Worm (Caenorhabditis elegans) whole organism, young adult: ENCODE measurements around the gene tex-2.

Source experiments
- B0019.2 ChIP-seq: fragments of 200-800 bp; sonication (Bioruptor generic); conservative IDR thresholded peaks from 2 replicates; pipeline ENCODE4 v1.3.6; 2022; ENCODE audit warnings: missing genetic modification reagents, missing genetic modification characterization, missing compliant biosample characterization
- B0336.3 ChIP-seq: fragments of 200-800 bp; sonication (Bioruptor generic); IDR thresholded peaks from 2 replicates; pipeline ENCODE4 v1.3.6; 2022; ENCODE audit warnings: missing genetic modification characterization, missing compliant biosample characterization
- C17E4.6 ChIP-seq: fragments of 200-800 bp; sonication (Bioruptor generic); IDR thresholded peaks from 2 replicates; pipeline ENCODE4 v1.3.6; 2022; ENCODE audit warnings: missing genetic modification reagents, missing genetic modification characterization, missing compliant biosample characterization
- F22D6.2 ChIP-seq: sonication (generic microtip); optimal IDR thresholded peaks from 2 replicates; lab custom pipeline; 2016; ENCODE audit warnings: mild to moderate bottlenecking, missing genetic modification characterization, missing compliant biosample characterization
- T26A5.8 ChIP-seq: sonication (generic microtip); optimal IDR thresholded peaks from 2 replicates; lab custom pipeline; 2016; ENCODE audit warnings: missing genetic modification characterization, missing compliant biosample characterization
- Y53G8AR.9 ChIP-seq: fragments of 200-800 bp; sonication (Bioruptor generic); conservative IDR thresholded peaks from 2 replicates; pipeline ENCODE4 v1.3.6; 2022; ENCODE audit warnings: missing genetic modification reagents, missing genetic modification characterization, missing compliant biosample characterization
- Y56A3A.18 ChIP-seq: fragments of 200-800 bp; sonication (Bioruptor generic); IDR thresholded peaks from 2 replicates; pipeline ENCODE4 v1.3.6; 2022; ENCODE audit warnings: missing genetic modification reagents, missing genetic modification characterization, missing compliant biosample characterization
- Y67H2A.10 ChIP-seq: fragments of 200-800 bp; sonication (Bioruptor generic); conservative IDR thresholded peaks from 2 replicates; pipeline ENCODE4 v1.3.6; 2022; ENCODE audit warnings: missing genetic modification reagents, missing genetic modification characterization, missing compliant biosample characterization
- athp-1 ChIP-seq: sonication (generic microtip); optimal IDR thresholded peaks from 2 replicates; lab custom pipeline; 2017; ENCODE audit warnings: mild to moderate bottlenecking, missing genetic modification characterization, missing compliant biosample characterization
- attf-5 ChIP-seq: fragments of 200-800 bp; sonication (Bioruptor generic); optimal IDR thresholded peaks from 2 replicates; lab custom pipeline; 2018; ENCODE audit warnings: mild to moderate bottlenecking, missing genetic modification characterization, missing compliant biosample characterization
- ccch-3 ChIP-seq: fragments of 200-800 bp; sonication (Bioruptor generic); optimal IDR thresholded peaks from 2 replicates; lab custom pipeline; 2018; ENCODE audit warnings: mild to moderate bottlenecking, missing genetic modification characterization, missing compliant biosample characterization
- ceh-27 ChIP-seq: fragments of 200-800 bp; sonication (Bioruptor generic); optimal IDR thresholded peaks from 2 replicates; lab custom pipeline; 2018; ENCODE audit warnings: mild to moderate bottlenecking, missing genetic modification characterization, moderate library complexity, missing compliant biosample characterization
- ceh-58 ChIP-seq: fragments of 200-800 bp; sonication (Bioruptor generic); IDR thresholded peaks from 2 replicates; pipeline ENCODE4 v1.3.6; 2022; ENCODE audit warnings: missing genetic modification characterization, missing compliant biosample characterization
- dox-1 ChIP-seq: fragments of 200-800 bp; sonication (Bioruptor generic); IDR thresholded peaks from 2 replicates; pipeline ENCODE4 v1.3.6; 2022; ENCODE audit warnings: missing genetic modification reagents, missing genetic modification characterization, missing compliant biosample characterization
- dpl-1 ChIP-seq: fragments of 150-350 bp; optimal IDR thresholded peaks from 2 replicates; lab custom pipeline; 2014; ENCODE audit warnings: missing biosample characterization, missing genetic modification reagents, missing genetic modification characterization
- egrh-3 ChIP-seq: fragments of 200-800 bp; sonication (Bioruptor generic); IDR thresholded peaks from 2 replicates; pipeline ENCODE4 v1.3.6; 2022; ENCODE audit warnings: missing genetic modification reagents, missing genetic modification characterization, missing compliant biosample characterization
- ets-4 ChIP-seq: fragments of 200-800 bp; sonication (Bioruptor generic); optimal IDR thresholded peaks from 2 replicates; lab custom pipeline; 2018; ENCODE audit warnings: mild to moderate bottlenecking, missing genetic modification characterization, missing compliant biosample characterization
- fkh-3 ChIP-seq: sonication (generic microtip); optimal IDR thresholded peaks from 2 replicates; lab custom pipeline; 2016; ENCODE audit warnings: mild to moderate bottlenecking, missing genetic modification characterization, missing compliant biosample characterization
- him-1 ChIP-seq: sonication (generic microtip); optimal IDR thresholded peaks from 2 replicates; lab custom pipeline; 2016; ENCODE audit warnings: missing genotype, missing genetic modification reagents, missing genetic modification characterization, missing compliant biosample characterization
- hlh-12 ChIP-seq: sonication (generic microtip); optimal IDR thresholded peaks from 2 replicates; lab custom pipeline; 2016; ENCODE audit warnings: missing genetic modification characterization, missing compliant biosample characterization
- hmg-1.2 ChIP-seq: fragments of 200-800 bp; sonication (Bioruptor generic); IDR thresholded peaks from 2 replicates; pipeline ENCODE4 v1.3.6; 2022; ENCODE audit warnings: missing genetic modification reagents, missing genetic modification characterization, missing compliant biosample characterization
- hsf-1 ChIP-seq: fragments of 200-800 bp; sonication (Bioruptor generic); IDR thresholded peaks from 2 replicates; pipeline ENCODE4 v1.3.6; 2022; ENCODE audit warnings: missing genetic modification reagents, missing genetic modification characterization, missing compliant biosample characterization
- let-526 ChIP-seq: fragments of 200-800 bp; sonication (Bioruptor generic); IDR thresholded peaks from 2 replicates; pipeline ENCODE4 v1.3.6; 2022; ENCODE audit warnings: missing genetic modification reagents, missing genetic modification characterization, missing compliant biosample characterization
- lin-26 ChIP-seq: fragments of 200-800 bp; sonication (Bioruptor generic); IDR thresholded peaks from 2 replicates; pipeline ENCODE4 v1.3.6; 2022; ENCODE audit warnings: missing genetic modification reagents, missing genetic modification characterization, missing compliant biosample characterization
- lin-35 ChIP-seq, 3 experiments: fragments of 150-350 bp in 2 of 3; sonication (generic microtip) in 1 of 3; optimal IDR thresholded peaks; 2 replicates each; lab custom pipeline; 2014 to 2018; ENCODE audit warnings: missing biosample characterization in 3 of 3, missing genetic modification characterization in 3 of 3, missing genetic modification reagents in 3 of 3
- lir-1 ChIP-seq: fragments of 200-800 bp; sonication (Bioruptor generic); conservative IDR thresholded peaks from 2 replicates; pipeline ENCODE4 v1.3.6; 2022; ENCODE audit warnings: missing genetic modification reagents, missing genetic modification characterization, missing compliant biosample characterization
- madf-8 ChIP-seq: fragments of 200-800 bp; sonication (Bioruptor generic); conservative IDR thresholded peaks from 2 replicates; pipeline ENCODE4 v1.3.6; 2022; ENCODE audit warnings: missing genetic modification reagents, missing genetic modification characterization, missing compliant biosample characterization
- nfyb-1 ChIP-seq: fragments of 200-800 bp; sonication (Bioruptor generic); IDR thresholded peaks from 2 replicates; pipeline ENCODE4 v1.3.6; 2022; ENCODE audit warnings: missing genetic modification reagents, missing genetic modification characterization, missing compliant biosample characterization
- nhr-120 ChIP-seq: fragments of 200-800 bp; sonication (Bioruptor generic); IDR thresholded peaks from 2 replicates; pipeline ENCODE4 v1.3.6; 2022; ENCODE audit warnings: missing genetic modification characterization, missing compliant biosample characterization
- nhr-80 ChIP-seq: sonication (generic microtip); optimal IDR thresholded peaks from 2 replicates; lab custom pipeline; 2016; ENCODE audit warnings: missing genetic modification characterization, missing compliant biosample characterization
- rec-8 ChIP-seq, 2 experiments: sonication (generic microtip); optimal IDR thresholded peaks; 2 replicates each; lab custom pipeline; 2016; ENCODE audit warnings: mild to moderate bottlenecking in 2 of 2, missing genetic modification characterization in 2 of 2, missing genetic modification reagents in 2 of 2, missing genotype in 2 of 2, missing biosample characterization in 1 of 2, missing compliant biosample characterization in 1 of 2, moderate library complexity in 1 of 2
- repo-1 ChIP-seq: sonication (generic microtip); optimal IDR thresholded peaks from 2 replicates; lab custom pipeline; 2017; ENCODE audit warnings: mild to moderate bottlenecking, missing genetic modification characterization, missing compliant biosample characterization
- sdz-38 ChIP-seq: sonication (generic microtip); optimal IDR thresholded peaks from 2 replicates; lab custom pipeline; 2016; ENCODE audit warnings: missing genotype, missing genetic modification characterization, missing compliant biosample characterization
- snpc-3.4 ChIP-seq: sonication (generic microtip); optimal IDR thresholded peaks from 2 replicates; lab custom pipeline; 2017; ENCODE audit warnings: missing genetic modification characterization, mild to moderate bottlenecking, missing compliant biosample characterization, antibody characterized with exemption, moderate library complexity, missing genotype, missing genetic modification reagents
- snpc-4 ChIP-seq, 5 experiments: fragments of 150-350 bp in 1 of 5; sonication (generic microtip) in 4 of 5; optimal IDR thresholded peaks; 2 replicates each; lab custom pipeline; 2014 to 2018; ENCODE audit warnings: missing genetic modification characterization in 5 of 5, missing biosample characterization in 3 of 5, antibody characterized with exemption in 2 of 5, mild to moderate bottlenecking in 2 of 5, missing compliant biosample characterization in 2 of 5, missing genotype in 2 of 5, moderate library complexity in 2 of 5, missing genetic modification reagents in 1 of 5
- somi-1 ChIP-seq: fragments of 200-800 bp; sonication (Bioruptor generic); optimal IDR thresholded peaks from 2 replicates; lab custom pipeline; 2018; ENCODE audit warnings: mild to moderate bottlenecking, missing genetic modification characterization, missing compliant biosample characterization
- unc-62 ChIP-seq: fragments of 150-350 bp; optimal IDR thresholded peaks from 2 replicates; lab custom pipeline; 2014; ENCODE audit warnings: missing biosample characterization, missing genetic modification reagents, missing genetic modification characterization
- zim-3 ChIP-seq: sonication (generic microtip); optimal IDR thresholded peaks from 2 replicates; lab custom pipeline; 2017; ENCODE audit warnings: mild to moderate bottlenecking, missing genetic modification characterization, moderate library complexity, missing compliant biosample characterization
- ztf-3 ChIP-seq: fragments of 200-800 bp; sonication (Bioruptor generic); optimal IDR thresholded peaks from 2 replicates; lab custom pipeline; 2018; ENCODE audit warnings: mild to moderate bottlenecking, missing genetic modification characterization, missing compliant biosample characterization

The tex-2 gene

DNA sequence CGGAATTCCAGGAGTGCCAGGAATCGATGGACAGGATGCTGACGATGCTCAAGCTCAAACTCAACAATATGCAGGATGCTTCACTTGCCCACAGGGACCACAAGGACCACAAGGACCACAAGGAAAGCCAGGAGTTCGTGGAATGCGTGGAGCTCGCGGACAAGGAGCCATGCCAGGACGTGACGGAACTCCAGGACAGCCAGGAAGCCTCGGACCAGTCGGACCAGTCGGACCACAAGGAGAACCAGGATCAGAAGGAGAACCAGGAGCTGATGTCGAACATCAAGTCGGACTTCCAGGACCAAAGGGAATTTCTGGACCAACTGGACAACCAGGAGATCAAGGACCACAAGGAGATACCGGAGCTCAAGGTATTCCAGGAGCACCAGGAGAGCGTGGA lies 42.0 kb downstream of the tex-2 start (continued):
- TF ChIP-seq ztf-3 (no peak), B0019.2 (GFP tag; lab: Robert Waterston, UW) (no peak), egrh-3 (GFP tag; lab: Robert Waterston, UW) (peak; percentile 57; the same call in 1 of the 2 replicates), repo-1 (no peak)

DNA sequence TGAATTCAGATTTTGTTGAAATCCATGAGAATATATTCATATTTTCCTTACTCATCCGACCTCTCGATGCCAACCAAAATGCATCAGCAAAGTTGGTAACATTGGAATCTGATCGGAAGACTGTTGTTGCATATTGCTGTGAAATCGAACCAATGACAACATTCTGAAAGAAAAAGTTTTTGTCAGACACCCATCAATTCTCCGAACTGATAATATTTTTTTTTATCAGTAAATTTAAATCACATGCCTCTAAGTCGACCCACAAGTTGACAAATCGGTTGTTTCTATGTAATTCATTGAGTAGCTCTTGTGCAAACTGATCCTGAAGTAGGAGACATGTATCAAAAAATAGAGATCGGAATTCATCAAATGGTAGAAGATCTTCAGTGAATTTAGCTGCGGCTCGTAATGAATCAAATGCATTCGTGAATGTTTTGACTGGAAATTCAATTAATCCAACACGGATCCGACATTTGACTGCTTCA lies 43.4 kb downstream of the tex-2 start, which contains the start of gene col-74:
TSS of gene col-74 (plus strand) at position 435 of the 485 bp plus-strand sequence.
- 0 out of 2 replicates have a peak, but pooled peaks have one; percentile 8 for TF ChIP-seq Y53G8AR.9 (GFP tag; lab: Robert Waterston, UW)
- peak; percentile 52 for TF ChIP-seq nhr-80 (tag; lab: Kevin White, UChicago)
- TF ChIP-seq Y56A3A.18 (GFP tag; lab: Robert Waterston, UW), result no peak
- TF ChIP-seq dox-1 (GFP tag; lab: Robert Waterston, UW), result peak; percentile 23; the same call in 1 of the 2 replicates
- 0 out of 2 replicates have a peak, but pooled peaks have one; percentile 23 for TF ChIP-seq nfyb-1 (GFP tag; lab: Robert Waterston, UW)
- no peak for TF ChIP-seq snpc-4 (GFP tag; optimal IDR thresholded peaks at IDR 0.05; lab: Kevin White, UChicago)
- no peak for TF ChIP-seq snpc-4 (tag; optimal IDR thresholded peaks at IDR 0.05; lab: Kevin White, UChicago)

DNA sequence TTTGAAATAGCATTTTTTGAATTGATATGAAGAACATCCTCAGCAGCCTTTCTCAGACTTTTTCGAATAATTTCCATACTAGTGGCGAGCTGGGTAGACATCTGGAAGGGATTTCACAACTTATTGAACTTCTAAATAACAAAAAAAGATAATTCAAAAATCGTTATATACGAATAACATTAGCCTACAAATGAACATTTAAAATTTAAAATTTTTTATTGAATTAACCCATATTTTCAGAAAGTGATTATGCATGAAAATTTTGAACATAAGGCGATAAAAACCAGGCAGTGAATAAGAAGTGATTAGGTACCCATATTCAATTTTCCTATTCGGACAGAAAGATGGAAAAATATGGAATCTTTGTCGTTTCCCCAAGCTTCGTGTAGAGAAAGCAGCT lies 44.9 kb downstream of the tex-2 start, which contains the start of gene ZK1248.11:
TSS of gene ZK1248.11 (minus strand) at position 101 of the 400 bp plus-strand sequence.
- no peak for TF ChIP-seq T26A5.8
- TF ChIP-seq lin-35 (GFP tag; optimal IDR thresholded peaks at IDR 0.05; lab: Kevin White, UChicago), result no peak
- no peak for TF ChIP-seq snpc-4 (GFP tag; optimal IDR thresholded peaks at IDR 0.05; lab: Kevin White, UChicago)
- no peak for TF ChIP-seq snpc-4 (tag; optimal IDR thresholded peaks at IDR 0.05; lab: Kevin White, UChicago)
- no peak for TF ChIP-seq Y67H2A.10 (GFP tag; lab: Robert Waterston, UW)
- TF ChIP-seq lir-1 (GFP tag; lab: Robert Waterston, UW), result no peak
- no peak for TF ChIP-seq repo-1
- no peak for TF ChIP-seq nhr-120 (GFP tag; lab: Robert Waterston, UW)
- no peak for TF ChIP-seq let-526
- no peak for TF ChIP-seq sdz-38 (tag; lab: Kevin White, UChicago)
- no peak for TF ChIP-seq F22D6.2 (tag; lab: Kevin White, UChicago)
- TF ChIP-seq nfyb-1 (GFP tag; lab: Robert Waterston, UW), result no peak
- TF ChIP-seq hsf-1, result no peak
- TF ChIP-seq lin-26 (GFP tag; lab: Robert Waterston, UW), result no peak
- TF ChIP-seq, all 124 proteins: peak for 0

DNA sequence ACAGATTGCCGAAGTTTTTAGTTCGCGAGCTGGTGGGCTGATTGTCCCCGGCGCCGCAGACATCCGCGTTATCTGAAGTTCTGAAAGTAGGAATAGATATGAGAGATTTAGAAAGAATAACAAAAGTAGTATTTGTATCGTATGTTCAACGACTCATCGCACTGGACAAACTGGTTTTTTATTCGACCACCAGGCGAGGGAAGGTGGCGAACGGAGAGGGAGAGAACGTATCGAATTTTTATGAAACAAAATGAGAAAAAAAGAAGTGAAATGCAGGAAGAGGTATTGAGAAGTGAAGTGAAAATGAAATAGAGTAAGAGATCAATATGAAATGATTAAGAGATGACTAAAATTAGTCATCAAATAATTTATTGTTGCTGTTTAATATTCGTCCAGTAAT lies 46.0 kb downstream of the tex-2 start, which contains the start of gene tbc-2:
TSS of gene tbc-2 (minus strand) at position 80 of the 400 bp plus-strand sequence.
- TF ChIP-seq him-1 (tag; lab: Kevin White, UChicago) (no peak), snpc-3.4 (tag; lab: Kevin White, UChicago) (no peak), Y56A3A.18 (GFP tag; lab: Robert Waterston, UW) (no peak), ceh-58 (GFP tag; lab: Robert Waterston, UW) (no peak), C17E4.6 (no peak), unc-62 (GFP tag; lab: Kevin White, UChicago) (no peak), ceh-27 (no peak)

DNA sequence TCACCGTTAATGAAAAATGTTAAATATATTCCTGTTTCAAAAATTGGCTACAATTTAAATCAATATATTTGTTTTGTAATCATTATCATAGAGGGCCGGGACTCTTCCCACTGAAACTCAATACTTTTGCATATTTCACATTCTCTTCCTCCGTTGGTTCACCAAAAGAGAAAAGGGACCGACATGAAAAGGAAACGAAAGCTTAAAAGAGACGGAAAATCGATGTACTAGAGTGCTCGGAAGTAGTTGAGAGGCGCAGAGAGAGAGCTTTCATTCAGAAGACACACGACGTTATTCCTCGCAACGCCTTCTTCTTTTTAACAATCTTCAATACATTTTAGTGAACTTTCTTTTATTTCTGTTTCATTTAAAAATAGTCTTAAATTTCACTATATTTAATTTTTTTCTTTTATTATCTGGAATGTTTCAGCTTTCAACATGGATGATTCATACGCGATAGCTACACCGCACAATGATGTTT lies 53.1 kb downstream of the tex-2 start, which contains the start of gene ehs-1:
TSS of gene ehs-1 (plus strand) at position 431 of the 481 bp plus-strand sequence.
- TF ChIP-seq athp-1 (tag; lab: Kevin White, UChicago) (no peak), hlh-12 (tag; lab: Kevin White, UChicago) (no peak), ets-4 (no peak), dpl-1 (no peak), lin-26 (GFP tag; lab: Robert Waterston, UW) (no peak), fkh-3 (tag; lab: Kevin White, UChicago) (no peak), nfyb-1 (GFP tag; lab: Robert Waterston, UW) (0 out of 2 replicates have a peak, but pooled peaks have one; percentile 8), madf-8 (GFP tag; lab: Robert Waterston, UW) (no peak), attf-5 (GFP tag; lab: Kevin White, UChicago) (no peak), somi-1 (GFP tag; lab: Kevin White, UChicago) (no peak), B0336.3 (no peak), ccch-3 (no peak), hmg-1.2 (GFP tag; lab: Robert Waterston, UW) (0 out of 2 replicates have a peak, but pooled peaks have one; percentile 4), zim-3 (tag; lab: Kevin White, UChicago) (no peak), rec-8 (tag; optimal IDR thresholded peaks at IDR 0.05; lab: Kevin White, UChicago) (no peak)
